Fruit fly (Drosophila melanogaster) whole organism, embryonic: Measurements from ENCODE around the gene amos.

Experiments
- Antp ChIP-seq: fragments of 200-800 bp; sonication (Bioruptor generic); optimal IDR thresholded peaks from 3 replicates; lab custom pipeline; 2016; ENCODE audit warnings: missing biosample characterization, missing genetic modification characterization
- CG1024 ChIP-seq: fragments of 200-800 bp; sonication (Bioruptor generic); IDR thresholded peaks from 2 replicates; pipeline ENCODE4 v1.3.6; 2022; ENCODE audit warnings: missing biosample characterization, missing genetic modification characterization
- CG10321 ChIP-seq: fragments of 200-800 bp; sonication (Bioruptor generic); IDR thresholded peaks from 2 replicates; pipeline ENCODE4 v1.3.6; 2022; ENCODE audit warnings: missing biosample characterization, missing genetic modification characterization
- CG12236 ChIP-seq: fragments of 200-800 bp; sonication (Bioruptor generic); optimal IDR thresholded peaks from 2 replicates; lab custom pipeline; 2016; ENCODE audit warnings: missing biosample characterization, missing genetic modification characterization
- CG14965 ChIP-seq: fragments of 200-800 bp; sonication (Bioruptor generic); optimal IDR thresholded peaks from 2 replicates; lab custom pipeline; 2016; ENCODE audit warnings: missing biosample characterization, missing genetic modification characterization, borderline replicate concordance
- CG2116 ChIP-seq: fragments of 200-800 bp; sonication (Bioruptor generic); optimal IDR thresholded peaks from 3 replicates; lab custom pipeline; 2018; ENCODE audit warnings: missing biosample characterization, mild to moderate bottlenecking, missing genetic modification characterization
- CG2678 ChIP-seq: fragments of 200-800 bp; sonication (Bioruptor generic); optimal IDR thresholded peaks from 3 replicates; lab custom pipeline; 2019; ENCODE audit warnings: missing biosample characterization, mild to moderate bottlenecking, missing genetic modification characterization, moderate library complexity
- CG31388 ChIP-seq: fragments of 200-800 bp; sonication (Bioruptor generic); optimal IDR thresholded peaks from 2 replicates; lab custom pipeline; 2016; ENCODE audit warnings: missing biosample characterization, missing genetic modification characterization
- CG32532 ChIP-seq: fragments of 200-800 bp; sonication (Bioruptor generic); IDR thresholded peaks from 2 replicates; pipeline ENCODE4 v1.3.6; 2022; ENCODE audit warnings: missing biosample characterization, missing genetic modification characterization
- CG3407 ChIP-seq: fragments of 200-800 bp; sonication (Bioruptor generic); optimal IDR thresholded peaks from 2 replicates; lab custom pipeline; 2018; ENCODE audit warnings: missing biosample characterization, mild to moderate bottlenecking, missing genetic modification characterization
- CG3726 ChIP-seq: fragments of 200-800 bp; sonication (Bioruptor generic); IDR thresholded peaks from 3 replicates; pipeline ENCODE4, ENCODE4 v1.3.6; 2022; ENCODE audit warnings: missing biosample characterization, missing genetic modification characterization
- CG3995 ChIP-seq: fragments of 200-800 bp; sonication (Bioruptor generic); optimal IDR thresholded peaks from 3 replicates; lab custom pipeline; 2016; ENCODE audit warnings: missing biosample characterization, missing genetic modification characterization
- CG6683 ChIP-seq: fragments of 200-800 bp; sonication (Bioruptor generic); optimal IDR thresholded peaks from 2 replicates; lab custom pipeline; 2017; ENCODE audit warnings: missing biosample characterization, mild to moderate bottlenecking, missing genetic modification characterization, missing genetic modification reagents
- CG7271 ChIP-seq: fragments of 200-800 bp; sonication (Bioruptor generic); optimal IDR thresholded peaks from 2 replicates; lab custom pipeline; 2018; ENCODE audit warnings: missing biosample characterization, mild to moderate bottlenecking, missing genetic modification characterization, moderate library complexity
- CG8281 ChIP-seq: fragments of 200-800 bp; sonication (Bioruptor generic); optimal IDR thresholded peaks from 2 replicates; lab custom pipeline; 2018; ENCODE audit warnings: missing biosample characterization, mild to moderate bottlenecking, missing genetic modification characterization, moderate library complexity
- Dip3 ChIP-seq: fragments of 200-800 bp; sonication (Bioruptor generic); optimal IDR thresholded peaks from 3 replicates; lab custom pipeline; 2016; ENCODE audit warnings: missing biosample characterization, missing genetic modification characterization
- Drgx ChIP-seq: fragments of 200-800 bp; sonication (Bioruptor generic); IDR thresholded peaks from 2 replicates; pipeline ENCODE4 v1.3.6; 2022; ENCODE audit warnings: missing biosample characterization, missing genetic modification characterization
- E2f1 ChIP-seq: fragments of 200-800 bp; sonication (Bioruptor generic); IDR thresholded peaks from 2 replicates; pipeline ENCODE4 v1.3.6; 2022; ENCODE audit warnings: missing biosample characterization, missing genetic modification characterization
- GATAe ChIP-seq: fragments of 200-800 bp; sonication (Bioruptor generic); conservative IDR thresholded peaks from 2 replicates; pipeline ENCODE4 v1.3.6; 2022; ENCODE audit warnings: missing biosample characterization, missing genetic modification characterization
- MTF-1 ChIP-seq: fragments of 200-800 bp; sonication (Bioruptor generic); optimal IDR thresholded peaks from 2 replicates; lab custom pipeline; 2018; ENCODE audit warnings: missing biosample characterization, mild to moderate bottlenecking, missing genetic modification characterization, borderline replicate concordance
- Max ChIP-seq: fragments of 200-800 bp; sonication (Bioruptor generic); optimal IDR thresholded peaks from 2 replicates; lab custom pipeline; 2016; ENCODE audit warnings: missing biosample characterization, mild to moderate bottlenecking, missing genetic modification characterization
- Med ChIP-seq: fragments of 200-800 bp; sonication (Bioruptor generic); peaks from one replicate; lab custom pipeline; 2016; ENCODE audit warnings: missing biosample characterization, missing genetic modification characterization, mild to moderate bottlenecking, inconsistent platforms, moderate library complexity
- Nf-YB ChIP-seq: fragments of 200-800 bp; sonication (Bioruptor generic); optimal IDR thresholded peaks from 3 replicates; lab custom pipeline; 2019; ENCODE audit warnings: missing biosample characterization, mild to moderate bottlenecking, missing genetic modification characterization, moderate library complexity
- Oaz ChIP-seq: fragments of 200-800 bp; sonication (Bioruptor generic); IDR thresholded peaks from 2 replicates; pipeline ENCODE4 v1.3.6; 2022; ENCODE audit warnings: missing biosample characterization, missing genetic modification characterization
- Sox102F ChIP-seq: fragments of 200-800 bp; sonication (Bioruptor generic); optimal IDR thresholded peaks from 2 replicates; lab custom pipeline; 2018; ENCODE audit warnings: missing biosample characterization, mild to moderate bottlenecking, missing genetic modification characterization, moderate library complexity
- Usf ChIP-seq: fragments of 200-800 bp; sonication (Bioruptor generic); optimal IDR thresholded peaks from 2 replicates; lab custom pipeline; 2017; ENCODE audit warnings: missing genotype, missing biosample characterization, missing genetic modification characterization
- az2 ChIP-seq: fragments of 200-800 bp; sonication (Bioruptor generic); optimal IDR thresholded peaks from 3 replicates; lab custom pipeline; 2016; ENCODE audit warnings: missing biosample characterization, missing genetic modification characterization
- cad ChIP-seq: fragments of >200 bp; optimal IDR thresholded peaks from 2 replicates; lab custom pipeline; 2017; ENCODE audit warnings: missing biosample characterization, missing genetic modification characterization
- chif ChIP-seq, 2 experiments: fragments of 200-800 bp; sonication (Bioruptor generic); optimal IDR thresholded peaks; 3 replicates each; lab custom pipeline; 2016; ENCODE audit warnings: missing biosample characterization in 2 of 2, missing genetic modification characterization in 2 of 2
- croc ChIP-seq: fragments of 200-800 bp; sonication (Bioruptor generic); conservative IDR thresholded peaks from 3 replicates; pipeline ENCODE4 v1.3.6; 2022; ENCODE audit warnings: missing biosample characterization, missing genetic modification characterization
- emc ChIP-seq: fragments of 200-800 bp; sonication (Bioruptor generic); optimal IDR thresholded peaks from 2 replicates; lab custom pipeline; 2016; ENCODE audit warnings: missing biosample characterization, missing genetic modification characterization
- ems ChIP-seq: fragments of 200-800 bp; sonication (Bioruptor generic); optimal IDR thresholded peaks from 3 replicates; lab custom pipeline; 2016; ENCODE audit warnings: missing biosample characterization, missing genetic modification characterization
- gem ChIP-seq: fragments of 200-800 bp; sonication (Bioruptor generic); optimal IDR thresholded peaks from 2 replicates; lab custom pipeline; 2019; ENCODE audit warnings: missing biosample characterization, mild to moderate bottlenecking, missing genetic modification characterization, moderate library complexity
- lbe ChIP-seq: fragments of 200-800 bp; sonication (Bioruptor generic); optimal IDR thresholded peaks from 2 replicates; lab custom pipeline; 2016; ENCODE audit warnings: missing biosample characterization, mild to moderate bottlenecking, missing genetic modification characterization
- mirr ChIP-seq: fragments of 200-800 bp; sonication (Bioruptor generic); optimal IDR thresholded peaks from 3 replicates; lab custom pipeline; 2018; ENCODE audit warnings: missing biosample characterization, mild to moderate bottlenecking, missing genetic modification characterization
- pho ChIP-seq: fragments of 200-800 bp; sonication (Bioruptor generic); optimal IDR thresholded peaks from 2 replicates; lab custom pipeline; 2016; ENCODE audit warnings: missing biosample characterization, missing genetic modification characterization
- row ChIP-seq: fragments of 200-800 bp; sonication (Bioruptor generic); IDR thresholded peaks from 3 replicates; pipeline ENCODE4 v1.3.6; 2022; ENCODE audit warnings: missing biosample characterization, missing genetic modification characterization
- salm ChIP-seq: fragments of 200-800 bp; sonication (Bioruptor generic); optimal IDR thresholded peaks from 2 replicates; lab custom pipeline; 2018; ENCODE audit warnings: missing biosample characterization, mild to moderate bottlenecking, missing genetic modification characterization
- sens ChIP-seq: fragments of 200-800 bp; sonication (Bioruptor generic); peaks from one replicate; lab custom pipeline; 2016; ENCODE audit warnings: missing biosample characterization, missing genetic modification characterization
- sob ChIP-seq: fragments of 200-800 bp; sonication (Bioruptor generic); IDR thresholded peaks from 2 replicates; pipeline ENCODE4 v1.3.6; 2022; ENCODE audit warnings: missing biosample characterization, missing genetic modification characterization
- tap ChIP-seq: fragments of 200-800 bp; optimal IDR thresholded peaks from 3 replicates; lab custom pipeline; 2019; ENCODE audit warnings: missing biosample characterization, mild to moderate bottlenecking, missing genetic modification characterization, moderate library complexity
- tll ChIP-seq, 2 experiments: fragments of 200-800 bp in 1 of 2; fragments of >200 bp in 1 of 2; sonication (Bioruptor generic) in 1 of 2; optimal IDR thresholded peaks; 2 replicates each; lab custom pipeline; 2017 to 2019; ENCODE audit warnings: missing biosample characterization in 2 of 2, missing genetic modification characterization in 2 of 2, mild to moderate bottlenecking in 1 of 2, moderate library complexity in 1 of 2
- vvl ChIP-seq: fragments of 200-800 bp; sonication (Bioruptor generic); IDR thresholded peaks from 2 replicates; pipeline ENCODE4 v1.3.6; 2022; ENCODE audit warnings: missing biosample characterization, missing genetic modification characterization
- wdn ChIP-seq: fragments of 200-800 bp; sonication (Bioruptor generic); IDR thresholded peaks from 2 replicates; pipeline ENCODE4 v1.3.6; 2022; ENCODE audit warnings: missing biosample characterization, missing genetic modification characterization
- zen ChIP-seq: fragments of 200-800 bp; sonication (Bioruptor generic); optimal IDR thresholded peaks from 3 replicates; lab custom pipeline; 2018; ENCODE audit warnings: missing biosample characterization, mild to moderate bottlenecking, missing genetic modification characterization, moderate library complexity

amos gene

DNA sequence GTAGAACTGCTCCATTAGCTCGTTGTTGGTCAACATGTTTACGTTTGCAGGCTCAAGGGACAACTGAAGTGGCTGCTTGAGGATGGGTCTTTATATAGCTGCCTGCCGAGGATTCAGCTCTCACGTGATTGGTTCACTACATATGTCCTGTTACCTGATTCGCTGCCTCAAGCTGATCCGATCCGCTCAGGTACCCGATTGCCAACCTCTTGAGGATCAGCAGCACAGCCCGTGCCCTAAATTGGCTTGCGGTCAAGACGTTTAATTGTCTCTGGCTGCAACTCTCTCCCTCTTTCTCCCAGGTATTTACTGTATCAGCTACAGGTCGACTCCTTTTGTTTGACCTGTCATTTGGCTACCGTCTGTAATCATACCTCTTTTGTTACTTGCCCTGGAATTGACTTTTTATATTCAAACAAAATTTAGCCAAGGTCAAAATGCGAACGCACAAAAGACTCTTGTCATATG is at the start of gene amos:
TSS of gene amos (minus strand) at position 51 of the 468 bp plus-strand sequence.
- TF ChIP-seq tap (tag; lab: Kevin White, UChicago) (no peak), Antp (GFP tag; lab: Kevin White, UChicago) (no peak), Max (no peak), Oaz (GFP tag; lab: Robert Waterston, UW) (no peak), zen (tag; lab: Kevin White, UChicago) (peak; percentile 38), az2 (GFP tag; lab: Kevin White, UChicago) (no peak), cad (GFP tag; lab: Kevin White, UChicago) (peak; percentile 60), Usf (no peak), CG7271 (no peak), Nf-YB (GFP tag; lab: Kevin White, UChicago) (peak; percentile 74), CG14965 (GFP tag; lab: Kevin White, UChicago) (no peak), chif (GFP tag; optimal IDR thresholded peaks at IDR 0.05; lab: Kevin White, UChicago) (no peak), tll (GFP tag; optimal IDR thresholded peaks at IDR 0.05; lab: Kevin White, UChicago) (peak in 1 of 2 experiments; percentile 83), Dip3 (no peak), GATAe (no peak), ems (no peak)

DNA sequence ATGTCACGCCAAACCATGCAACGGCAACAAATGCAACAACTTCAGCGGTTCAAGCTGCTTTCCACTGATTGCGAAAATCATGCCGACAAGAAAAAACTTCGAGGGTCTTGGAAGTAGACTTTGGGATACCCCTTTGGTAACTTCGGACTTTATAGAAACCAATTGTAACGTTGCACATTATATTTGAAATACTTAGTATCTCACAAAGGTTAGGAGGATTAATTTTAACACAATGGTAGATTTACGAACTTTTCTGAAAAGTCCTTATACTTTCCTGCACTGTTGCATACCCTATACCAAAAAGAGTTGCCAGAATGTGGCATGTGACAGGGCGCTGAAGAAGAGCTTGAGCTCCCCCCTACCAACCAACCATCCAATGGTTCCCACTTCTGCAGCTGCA is 48.7 kb upstream of the amos start:
- TF ChIP-seq CG2116 (GFP tag; lab: Kevin White, UChicago) = no peak
- peak; percentile 61 for TF ChIP-seq Drgx (GFP tag; lab: Robert Waterston, UW)
- TF ChIP-seq CG31388 (GFP tag; lab: Kevin White, UChicago) = no peak
- TF ChIP-seq sens (GFP tag; lab: Kevin White, UChicago) = peak; percentile 42
- peak; percentile 32 for TF ChIP-seq Med (GFP tag; lab: Kevin White, UChicago)
- TF ChIP-seq lbe (GFP tag; lab: Kevin White, UChicago) = peak; percentile 2
- no peak for TF ChIP-seq croc (GFP tag; lab: Robert Waterston, UW)
- no peak for TF ChIP-seq salm (tag; lab: Kevin White, UChicago)

dm6 chr2L:18641087-18641486 is 44.4 kb upstream of the amos start:
- TF ChIP-seq pho (GFP tag; lab: Kevin White, UChicago) = no peak
- TF ChIP-seq mirr (GFP tag; lab: Kevin White, UChicago) = peak; percentile 20
- 0 out of 2 replicates have a peak, but pooled peaks have one; percentile 34 for TF ChIP-seq vvl (GFP tag; lab: Robert Waterston, UW)
- peak; percentile 96 for TF ChIP-seq CG8281 (tag; lab: Kevin White, UChicago)

- TF ChIP-seq CG6683 = no peak
- TF ChIP-seq vvl (GFP tag; lab: Robert Waterston, UW) = 0 out of 2 replicates have a peak, but pooled peaks have one; percentile 28
- 0 out of 2 replicates have a peak, but pooled peaks have one; percentile 36 for TF ChIP-seq wdn
- peak; percentile 8; the same call in 1 of the 3 replicates for TF ChIP-seq row (GFP tag; lab: Robert Waterston, UW)
- no peak for TF ChIP-seq CG10321 (GFP tag; lab: Robert Waterston, UW)
- TF ChIP-seq sens (GFP tag; lab: Kevin White, UChicago) = peak; percentile 34
- 0 out of 3 replicates have a peak, but pooled peaks have one; percentile 16 for TF ChIP-seq CG3726
- peak; percentile 6 for TF ChIP-seq Sox102F
Measured at dm6 chr2L:18638945-18639344, 42.2 kb upstream of the amos start.

DNA sequence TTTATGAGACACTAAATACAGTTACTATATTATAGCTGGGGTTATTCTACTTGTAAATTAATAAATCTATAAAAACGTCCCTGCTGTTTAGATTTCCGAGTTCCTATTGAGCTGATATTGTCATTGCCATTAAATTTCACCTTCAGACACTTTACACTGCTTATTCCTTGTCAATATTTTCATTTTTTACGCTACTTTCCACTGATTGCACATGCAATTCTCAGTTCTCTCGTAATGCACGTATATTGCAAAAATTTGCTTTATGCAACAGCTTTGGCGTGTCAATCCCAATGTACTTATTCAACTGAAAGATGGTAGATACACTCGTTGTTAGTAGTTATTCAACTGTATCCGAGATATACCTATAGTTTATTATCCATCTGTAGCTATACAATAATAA is 35.7 kb upstream of the amos start:
- TF ChIP-seq CG2678 (tag; lab: Kevin White, UChicago) = no peak
- no peak for TF ChIP-seq CG1024 (GFP tag; lab: Robert Waterston, UW)
- TF ChIP-seq MTF-1 (GFP tag; lab: Kevin White, UChicago) = no peak
- TF ChIP-seq CG12236 (GFP tag; lab: Kevin White, UChicago) = no peak
- no peak for TF ChIP-seq E2f1 (GFP tag; lab: Robert Waterston, UW)
- no peak for TF ChIP-seq gem (tag; lab: Kevin White, UChicago)
- no peak for TF ChIP-seq emc (GFP tag; lab: Kevin White, UChicago)
- TF ChIP-seq CG32532 (GFP tag; lab: Robert Waterston, UW) = no peak
- TF ChIP-seq sob (GFP tag; lab: Robert Waterston, UW) = no peak
- TF ChIP-seq CG3407 (GFP tag; lab: Kevin White, UChicago) = no peak
- TF ChIP-seq CG3995 = no peak
- TF ChIP-seq CG14965 (GFP tag; lab: Kevin White, UChicago) = no peak
